Fruit fly (Drosophila melanogaster) whole organism, pupa: ENCODE data around the gene Adhr.

Source experiments
- CG10348 ChIP-seq: fragments of 200-800 bp; sonication (Bioruptor generic); IDR thresholded peaks from 2 replicates; pipeline ENCODE4 v1.3.6; 2022; ENCODE audit warnings: missing biosample characterization, missing genetic modification characterization
- CG12605 ChIP-seq: fragments of 200-800 bp; sonication (Bioruptor generic); IDR thresholded peaks from 2 replicates; pipeline ENCODE4 v1.3.6; 2022; ENCODE audit warnings: missing biosample characterization, missing genetic modification characterization
- CG13204 ChIP-seq: fragments of 200-800 bp; sonication (Bioruptor generic); optimal IDR thresholded peaks from 2 replicates; lab custom pipeline; 2018; ENCODE audit warnings: missing biosample characterization, mild to moderate bottlenecking, missing genetic modification characterization, moderate library complexity
- CG14655 ChIP-seq: fragments of 200-800 bp; sonication (Bioruptor generic); optimal IDR thresholded peaks from 3 replicates; lab custom pipeline; 2017; ENCODE audit warnings: mild to moderate bottlenecking, missing biosample characterization, missing genetic modification reagents, missing genetic modification characterization
- CG15710 ChIP-seq: fragments of 200-800 bp; sonication (Bioruptor generic); optimal IDR thresholded peaks from 2 replicates; lab custom pipeline; 2018; ENCODE audit warnings: missing biosample characterization, mild to moderate bottlenecking, missing genetic modification characterization, moderate library complexity
- CG17806 ChIP-seq: fragments of 200-800 bp; sonication (Bioruptor generic); optimal IDR thresholded peaks from 2 replicates; lab custom pipeline; 2018; ENCODE audit warnings: missing biosample characterization, mild to moderate bottlenecking, missing genetic modification characterization, moderate library complexity
- CG32121 ChIP-seq: fragments of 200-800 bp; sonication (Bioruptor generic); IDR thresholded peaks from 2 replicates; pipeline ENCODE4 v1.3.6; 2022; ENCODE audit warnings: missing biosample characterization, missing genetic modification characterization
- CG34367 ChIP-seq: fragments of 200-800 bp; sonication (Bioruptor generic); optimal IDR thresholded peaks from 2 replicates; lab custom pipeline; 2018; ENCODE audit warnings: missing biosample characterization, mild to moderate bottlenecking, missing genetic modification characterization
- CG4496 ChIP-seq: fragments of 200-800 bp; sonication (Bioruptor generic); IDR thresholded peaks from 3 replicates; pipeline ENCODE4 v1.3.6; 2022; ENCODE audit warnings: missing biosample characterization, missing genetic modification characterization
- CG8159 ChIP-seq: fragments of 200-800 bp; sonication (Bioruptor generic); optimal IDR thresholded peaks from 3 replicates; lab custom pipeline; 2018; ENCODE audit warnings: missing biosample characterization, mild to moderate bottlenecking, missing genetic modification characterization, moderate library complexity
- CG8301 ChIP-seq: fragments of 200-800 bp; sonication (Bioruptor generic); optimal IDR thresholded peaks from 2 replicates; lab custom pipeline; 2018; ENCODE audit warnings: missing biosample characterization, mild to moderate bottlenecking, missing genetic modification characterization
- CG9948 ChIP-seq: fragments of 200-800 bp; sonication (Bioruptor generic); optimal IDR thresholded peaks from 2 replicates; lab custom pipeline; 2018; ENCODE audit warnings: missing biosample characterization, mild to moderate bottlenecking, missing genetic modification characterization, moderate library complexity
- D1 ChIP-seq: fragments of 200-800 bp; sonication (Bioruptor generic); optimal IDR thresholded peaks from 2 replicates; lab custom pipeline; 2018; ENCODE audit warnings: missing biosample characterization, mild to moderate bottlenecking, missing genetic modification characterization, moderate library complexity
- EcR ChIP-seq: fragments of 200-800 bp; sonication (Bioruptor generic); optimal IDR thresholded peaks from 3 replicates; lab custom pipeline; 2019; ENCODE audit warnings: missing biosample characterization, missing genetic modification characterization, mild to moderate bottlenecking, moderate library complexity, missing genetic modification reagents
- Ets98B ChIP-seq: fragments of 200-800 bp; sonication (Bioruptor generic); IDR thresholded peaks from 2 replicates; pipeline ENCODE4 v1.3.6; 2022; ENCODE audit warnings: missing biosample characterization, missing genetic modification characterization
- Pif1A ChIP-seq: fragments of 200-800 bp; sonication (Bioruptor generic); optimal IDR thresholded peaks from 3 replicates; lab custom pipeline; 2016; ENCODE audit warnings: missing biosample characterization, missing genetic modification characterization
- Pif1B ChIP-seq: fragments of 200-800 bp; sonication (Bioruptor generic); optimal IDR thresholded peaks from 3 replicates; lab custom pipeline; 2016; ENCODE audit warnings: missing biosample characterization, missing genetic modification characterization
- Snoo ChIP-seq: fragments of 200-800 bp; sonication (Bioruptor generic); optimal IDR thresholded peaks from 3 replicates; lab custom pipeline; 2017; ENCODE audit warnings: missing biosample characterization, mild to moderate bottlenecking, missing genetic modification characterization, inconsistent platforms
- fd96Ca ChIP-seq: fragments of 200-800 bp; sonication (Bioruptor generic); IDR thresholded peaks from 3 replicates; pipeline ENCODE4 v1.3.6; 2022; ENCODE audit warnings: missing biosample characterization, missing genetic modification characterization
- gl ChIP-seq: fragments of 200-800 bp; sonication (Bioruptor generic); optimal IDR thresholded peaks from 2 replicates; lab custom pipeline; 2018; ENCODE audit warnings: missing biosample characterization, mild to moderate bottlenecking, missing genetic modification characterization
- rn ChIP-seq: fragments of 200-800 bp; sonication (Bioruptor generic); IDR thresholded peaks from 2 replicates; pipeline ENCODE4 v1.3.6; 2022; ENCODE audit warnings: missing biosample characterization, missing genetic modification characterization

The Adhr gene

DNA sequence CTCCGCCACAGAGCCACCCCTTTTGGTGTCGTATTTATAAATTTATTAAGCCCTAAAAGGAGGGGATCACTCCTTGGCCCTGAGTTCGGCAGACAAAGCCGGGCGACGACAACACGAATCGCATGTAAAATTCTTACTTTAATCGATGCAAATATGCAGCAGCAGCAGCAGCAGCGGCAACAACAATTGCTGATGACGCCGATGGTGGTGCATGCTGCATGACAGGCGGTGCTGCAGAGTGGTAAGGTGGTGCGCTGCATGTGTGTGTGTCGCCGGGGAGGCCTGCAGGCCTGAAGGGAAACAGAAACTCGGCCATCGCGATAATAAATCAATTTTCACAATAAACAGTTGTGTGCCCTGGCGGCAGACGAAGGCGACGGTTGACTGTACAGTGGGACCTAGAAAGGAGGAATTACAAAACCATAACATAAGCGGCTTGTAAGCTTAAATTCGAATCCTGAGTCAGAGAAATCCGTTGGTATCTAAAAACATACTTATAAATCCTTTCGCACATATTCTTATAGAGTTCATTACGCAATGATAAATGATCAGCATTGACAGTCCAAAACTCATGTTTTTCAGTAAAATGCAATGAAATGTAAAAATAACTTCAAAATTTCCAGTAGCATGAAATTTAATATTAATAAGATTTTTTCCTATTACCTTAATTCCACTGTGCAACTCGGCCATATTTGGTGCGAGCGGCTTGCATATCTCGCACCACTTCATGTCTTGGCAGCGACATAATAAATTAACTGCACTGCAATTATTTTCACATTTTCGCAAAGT lies 43.5 kb upstream of the Adhr start:
- TF ChIP-seq gl (tag; lab: Kevin White, UChicago) = no peak
- TF ChIP-seq CG13204 (GFP tag; lab: Kevin White, UChicago) = peak; percentile 28
- peak; percentile 42 for TF ChIP-seq EcR (GFP tag; lab: Kevin White, UChicago)
- TF ChIP-seq CG9948 (tag; lab: Kevin White, UChicago) = peak; percentile 11
- TF ChIP-seq CG4496 (GFP tag; lab: Robert Waterston, UW) = 0 out of 3 replicates have a peak, but pooled peaks have one; percentile 27
- TF ChIP-seq Snoo (tag; lab: Kevin White, UChicago) = no peak
- TF ChIP-seq fd96Ca (GFP tag; lab: Robert Waterston, UW) = no peak
- peak; percentile 32 for TF ChIP-seq CG14655 (GFP tag; lab: Kevin White, UChicago)
- TF ChIP-seq CG8159 = peak; percentile 48
- peak; percentile 93 for TF ChIP-seq Pif1A (GFP tag; lab: Kevin White, UChicago)
- TF ChIP-seq CG15710 (tag; lab: Kevin White, UChicago) = peak; percentile 30
- TF ChIP-seq D1 (tag; lab: Kevin White, UChicago) = no peak
- no peak for TF ChIP-seq CG32121
- TF ChIP-seq Pif1B (GFP tag; lab: Kevin White, UChicago) = peak; percentile 10

DNA sequence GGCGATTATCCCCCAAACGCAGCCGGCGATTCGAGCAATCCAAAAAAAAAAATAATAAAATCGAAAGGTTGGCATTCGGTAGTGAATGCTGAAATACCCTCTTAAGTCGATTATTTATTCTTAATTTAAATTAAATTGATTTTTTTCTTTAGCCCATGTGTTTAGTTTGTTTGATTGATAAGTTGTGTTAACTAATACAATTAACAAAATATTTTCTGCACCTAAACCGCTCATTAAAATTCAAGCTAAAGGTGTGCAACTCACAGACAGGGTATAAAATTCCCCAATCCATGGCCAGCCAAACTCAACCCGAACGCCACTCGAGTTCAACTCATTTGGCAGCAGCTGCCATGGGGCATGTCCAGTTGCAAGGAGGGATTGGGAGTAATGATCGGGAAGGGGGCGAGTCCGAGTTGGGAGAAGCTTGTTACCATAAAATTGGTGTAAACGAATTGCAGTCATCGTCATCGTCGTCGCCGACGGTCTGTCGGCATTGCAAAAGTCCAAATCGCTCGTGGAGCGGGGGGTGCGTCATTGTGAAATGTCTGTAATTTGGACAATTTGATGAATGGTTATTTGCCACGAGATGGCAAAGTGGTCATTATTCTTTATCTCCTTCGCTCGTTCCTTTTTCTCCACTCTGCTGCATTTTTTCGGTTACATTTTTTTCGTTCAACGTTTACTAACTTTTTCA lies 42.0 kb upstream of the Adhr start:
- peak; percentile 73 for TF ChIP-seq rn (GFP tag; lab: Robert Waterston, UW)
- TF ChIP-seq CG8301 (tag; lab: Kevin White, UChicago) = peak; percentile 16
- TF ChIP-seq gl (tag; lab: Kevin White, UChicago) = no peak
- TF ChIP-seq Pif1B (GFP tag; lab: Kevin White, UChicago) = peak; percentile 71
- TF ChIP-seq CG15710 (tag; lab: Kevin White, UChicago) = peak; percentile 44
- TF ChIP-seq CG13204 (GFP tag; lab: Kevin White, UChicago) = no peak
- peak; percentile 49 for TF ChIP-seq CG17806 (tag; lab: Kevin White, UChicago)
- peak; percentile 79 for TF ChIP-seq Snoo (tag; lab: Kevin White, UChicago)
- TF ChIP-seq CG10348 = peak; percentile 61; the same call in 1 of the 2 replicates
- TF ChIP-seq CG8159 = peak; percentile 73
- peak; percentile 78 for TF ChIP-seq Ets98B (GFP tag; lab: Robert Waterston, UW)
- TF ChIP-seq CG14655 (GFP tag; lab: Kevin White, UChicago) = peak; percentile 41
- TF ChIP-seq EcR (GFP tag; lab: Kevin White, UChicago) = no peak
- TF ChIP-seq CG4496 (GFP tag; lab: Robert Waterston, UW) = peak; percentile 73; the same call in 2 of the 3 replicates
- TF ChIP-seq CG32121 = peak; percentile 79
- TF ChIP-seq Pif1A (GFP tag; lab: Kevin White, UChicago) = peak; percentile 84
- peak; percentile 16 for TF ChIP-seq CG9948 (tag; lab: Kevin White, UChicago)
- peak; percentile 24 for TF ChIP-seq D1 (tag; lab: Kevin White, UChicago)
- TF ChIP-seq fd96Ca (GFP tag; lab: Robert Waterston, UW) = peak; percentile 55; the same call in 2 of the 3 replicates
- peak; percentile 20 for TF ChIP-seq CG34367 (tag; lab: Kevin White, UChicago)
- TF ChIP-seq CG12605 (GFP tag; lab: Robert Waterston, UW) = 0 out of 2 replicates have a peak, but pooled peaks have one; percentile 46
- TF ChIP-seq, all 21 proteins: peak for 18

DNA sequence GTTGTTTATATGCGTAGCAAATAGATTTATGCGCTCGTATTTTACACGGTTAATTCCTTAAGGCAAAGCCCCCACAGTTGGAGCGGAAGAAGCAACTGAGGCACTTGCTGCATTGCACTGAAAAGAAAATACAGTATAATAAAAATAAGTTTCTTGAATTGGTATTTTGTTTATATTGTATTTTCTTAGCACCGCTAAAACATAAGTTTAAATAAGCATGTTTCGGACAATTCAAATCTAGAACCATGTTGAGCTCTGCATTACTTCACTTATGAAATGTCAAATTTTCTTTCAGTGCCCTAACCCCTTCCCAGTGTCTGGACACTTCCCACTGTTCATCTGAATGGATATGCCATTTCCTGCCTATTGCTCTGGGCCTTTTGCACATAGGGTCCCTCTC lies 40.5 kb upstream of the Adhr start:
- peak; percentile 32 for TF ChIP-seq CG34367 (tag; lab: Kevin White, UChicago)
- no peak for TF ChIP-seq CG13204 (GFP tag; lab: Kevin White, UChicago)
- peak; percentile 59 for TF ChIP-seq CG9948 (tag; lab: Kevin White, UChicago)
- TF ChIP-seq CG4496 (GFP tag; lab: Robert Waterston, UW) = no peak
- TF ChIP-seq Pif1A (GFP tag; lab: Kevin White, UChicago) = peak; percentile 19
- TF ChIP-seq CG8159 = peak; percentile 54
- peak; percentile 17 for TF ChIP-seq CG15710 (tag; lab: Kevin White, UChicago)
- no peak for TF ChIP-seq CG32121
- peak; percentile 35 for TF ChIP-seq CG8301 (tag; lab: Kevin White, UChicago)
- peak; percentile 61 for TF ChIP-seq CG17806 (tag; lab: Kevin White, UChicago)
- peak; percentile 62 for TF ChIP-seq CG14655 (GFP tag; lab: Kevin White, UChicago)
- TF ChIP-seq, all 21 proteins: peak for 8

DNA sequence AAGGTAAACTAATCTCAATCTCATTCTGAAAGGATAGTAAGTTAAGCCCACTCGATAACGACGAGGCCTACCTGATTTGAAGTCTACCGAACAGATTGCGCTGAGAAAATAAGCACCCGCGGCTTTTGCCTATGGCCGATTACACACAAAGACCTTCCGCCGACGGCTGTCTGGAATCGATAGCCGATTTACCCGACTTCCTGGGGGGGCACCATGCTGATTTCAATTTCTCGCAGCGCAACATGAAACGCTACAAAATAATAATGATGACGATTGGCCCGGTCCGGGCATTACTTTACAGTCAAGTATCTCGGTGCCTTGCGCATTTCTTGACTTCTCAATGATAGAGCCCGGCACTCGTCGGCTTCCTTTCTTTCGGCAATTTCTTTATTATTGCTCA lies 38.2 kb upstream of the Adhr start:
- no peak for TF ChIP-seq Snoo (tag; lab: Kevin White, UChicago)
- no peak for TF ChIP-seq EcR (GFP tag; lab: Kevin White, UChicago)
- TF ChIP-seq CG8159 = no peak
- TF ChIP-seq CG32121 = no peak
- no peak for TF ChIP-seq CG34367 (tag; lab: Kevin White, UChicago)
- TF ChIP-seq Ets98B (GFP tag; lab: Robert Waterston, UW) = no peak
- no peak for TF ChIP-seq CG13204 (GFP tag; lab: Kevin White, UChicago)
- no peak for TF ChIP-seq gl (tag; lab: Kevin White, UChicago)
- no peak for TF ChIP-seq CG10348
- TF ChIP-seq Pif1B (GFP tag; lab: Kevin White, UChicago) = no peak

DNA sequence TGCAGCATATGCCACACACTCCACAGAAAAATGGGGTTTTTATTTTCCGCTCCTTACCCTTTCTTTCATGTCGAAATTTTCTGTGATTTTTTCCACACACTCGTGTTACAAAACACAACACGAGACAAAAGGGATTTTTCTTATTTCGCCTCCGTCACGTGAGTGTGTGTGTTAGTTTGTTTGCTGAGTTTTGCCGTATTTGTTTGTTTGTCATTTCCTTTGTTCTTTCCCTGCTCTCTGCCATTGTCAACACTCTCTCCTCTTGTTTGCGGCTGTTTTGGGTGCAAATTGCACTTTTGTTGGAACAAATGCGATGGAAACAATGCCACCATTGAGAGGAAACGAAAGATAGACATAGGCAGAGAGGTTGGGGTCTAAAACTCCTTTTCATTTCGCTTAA lies 35.9 kb upstream of the Adhr start:
- TF ChIP-seq CG32121 = no peak
- TF ChIP-seq EcR (GFP tag; lab: Kevin White, UChicago) = no peak
- no peak for TF ChIP-seq CG9948 (tag; lab: Kevin White, UChicago)
- no peak for TF ChIP-seq CG15710 (tag; lab: Kevin White, UChicago)
- no peak for TF ChIP-seq CG14655 (GFP tag; lab: Kevin White, UChicago)
- no peak for TF ChIP-seq Pif1A (GFP tag; lab: Kevin White, UChicago)
- TF ChIP-seq CG8159 = no peak
